Worm (Caenorhabditis elegans) whole organism, mixed stage, embryonic: ENCODE data around the gene T27A1.2.

Experiments used
- blmp-1 ChIP-seq: fragments of 150-350 bp; optimal IDR thresholded peaks from 2 replicates; lab custom pipeline; 2014; ENCODE audit warnings: missing biosample characterization, missing genetic modification characterization
- elt-1 ChIP-seq: sonication (generic microtip); optimal IDR thresholded peaks from 2 replicates; lab custom pipeline; 2017; ENCODE audit warnings: missing genetic modification characterization, mild to moderate bottlenecking, missing compliant biosample characterization, antibody characterized with exemption, moderate library complexity, borderline replicate concordance; ENCODE audit not compliant: insufficient read depth
- elt-3 ChIP-seq: fragments of 150-350 bp; optimal IDR thresholded peaks from 2 replicates; lab custom pipeline; 2014; ENCODE audit warnings: missing biosample characterization, missing genetic modification characterization
- lsy-2 ChIP-seq: fragments of 150-350 bp; optimal IDR thresholded peaks from 2 replicates; lab custom pipeline; 2014; ENCODE audit warnings: missing biosample characterization, missing genetic modification characterization
- nhr-12 ChIP-seq: fragments of 150-350 bp; optimal IDR thresholded peaks from 2 replicates; lab custom pipeline; 2014; ENCODE audit warnings: missing biosample characterization, missing genetic modification characterization
- nhr-237 ChIP-seq: fragments of 150-350 bp; optimal IDR thresholded peaks from 2 replicates; lab custom pipeline; 2014; ENCODE audit warnings: missing biosample characterization, missing genetic modification characterization
- nhr-28 ChIP-seq: fragments of 150-350 bp; optimal IDR thresholded peaks from 2 replicates; lab custom pipeline; 2014; ENCODE audit warnings: missing biosample characterization, missing genetic modification characterization
- nhr-76 ChIP-seq: sonication (generic microtip); optimal IDR thresholded peaks from 2 replicates; lab custom pipeline; 2017; ENCODE audit warnings: missing biosample characterization, missing genetic modification characterization
- snpc-4 ChIP-seq: fragments of 150-350 bp; optimal IDR thresholded peaks from 2 replicates; lab custom pipeline; 2014; ENCODE audit warnings: missing biosample characterization, missing genetic modification characterization
- sptf-1 ChIP-seq: sonication (generic microtip); optimal IDR thresholded peaks from 2 replicates; lab custom pipeline; 2017; ENCODE audit warnings: mild to moderate bottlenecking, missing genetic modification characterization, moderate library complexity, missing compliant biosample characterization
- unc-120 ChIP-seq: sonication (generic microtip); optimal IDR thresholded peaks from 2 replicates; lab custom pipeline; 2017; ENCODE audit warnings: missing genetic modification characterization, missing compliant biosample characterization; ENCODE audit not compliant: poor library complexity, severe bottlenecking
- unc-39 ChIP-seq: fragments of 150-350 bp; optimal IDR thresholded peaks from 2 replicates; lab custom pipeline; 2014; ENCODE audit warnings: missing biosample characterization, missing genetic modification characterization
- ztf-11 ChIP-seq: fragments of 150-350 bp; optimal IDR thresholded peaks from 2 replicates; lab custom pipeline; 2014; ENCODE audit warnings: missing biosample characterization, missing genetic modification characterization

- TF ChIP-seq nhr-28 (tag; lab: Kevin White, UChicago), result no peak
- TF ChIP-seq unc-120 (tag; lab: Kevin White, UChicago), result no peak
- no peak for TF ChIP-seq nhr-76
- no peak for TF ChIP-seq sptf-1 (tag; lab: Kevin White, UChicago)
- TF ChIP-seq nhr-12 (tag; lab: Kevin White, UChicago), result no peak
- TF ChIP-seq nhr-237, result no peak
- no peak for TF ChIP-seq elt-3 (tag; lab: Kevin White, UChicago)
- TF ChIP-seq unc-39 (tag; lab: Kevin White, UChicago), result no peak
- TF ChIP-seq elt-1, result no peak
- TF ChIP-seq ztf-11 (tag; lab: Kevin White, UChicago), result no peak
- TF ChIP-seq snpc-4, result no peak
- no peak for TF ChIP-seq blmp-1 (tag; lab: Kevin White, UChicago)
- no peak for TF ChIP-seq lsy-2 (tag; lab: Kevin White, UChicago)
These were observed 35.3 kb upstream of the T27A1.2 start, which contains the start of gene mlt-8 for ce11 chrII:572010-572409.
